Fruit fly (Drosophila melanogaster): Measurements from ENCODE around the gene CG12229.
A peak's percentile ranks its signal among the peaks of the same experiment; 100 is the strongest.

DNA sequence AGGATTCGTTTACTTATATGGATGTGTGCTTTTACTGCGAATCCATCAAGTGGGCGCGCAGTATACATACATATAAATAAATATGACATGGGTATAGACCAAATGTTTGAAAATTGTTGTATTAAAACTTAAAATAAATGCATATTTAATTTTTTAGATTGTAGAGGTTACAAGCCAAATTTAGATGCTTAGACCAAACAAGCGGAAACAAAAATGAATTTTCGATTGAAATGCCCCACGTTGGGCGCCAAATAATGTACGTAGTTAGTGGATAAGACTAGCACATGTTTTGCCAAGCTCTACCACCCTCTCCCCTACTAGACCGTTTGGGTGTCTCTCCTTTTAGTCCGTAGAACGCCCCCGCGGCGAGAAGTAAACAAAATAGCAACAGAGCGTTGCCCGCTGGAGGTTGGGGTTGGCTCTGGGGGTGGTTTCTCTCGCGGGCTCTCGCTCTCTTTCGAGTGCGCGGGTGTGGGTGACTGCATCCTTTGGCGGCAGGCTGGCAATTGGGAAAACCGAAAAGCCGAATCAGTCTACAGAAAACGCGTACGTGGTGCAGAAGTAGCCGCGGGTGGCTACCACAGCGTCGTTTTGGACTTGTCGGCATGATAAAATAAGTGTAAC is 2.8 kb upstream of the CG12229 start, which contains the start of gene CG18265:
- TF ChIP-seq Nf-YA (GFP tag; IDR thresholded peaks at IDR 0.05) (no peak), ems (GFP tag; optimal IDR thresholded peaks at IDR 0.05) (no peak), Nf-YC (tag; optimal IDR thresholded peaks at IDR 0.05) (no peak), CG12744 (GFP tag; optimal IDR thresholded peaks at IDR 0.05) (no peak), GATAe (GFP tag; conservative IDR thresholded peaks at IDR 0.05) (no peak), ssp (GFP tag; IDR thresholded peaks at IDR 0.05) (no peak), Deaf1 (tag; optimal IDR thresholded peaks at IDR 0.05) (peak; percentile 49), CG3847 (GFP tag; IDR thresholded peaks at IDR 0.05) (no peak), CG8290 (GFP tag; optimal IDR thresholded peaks at IDR 0.05) (no peak), CG8290 (tag; optimal IDR thresholded peaks at IDR 0.05) (peak in 1 of 2 experiments; percentile 5), C15 (GFP tag; IDR thresholded peaks at IDR 0.05) (no peak), peb (GFP tag; IDR thresholded peaks at IDR 0.05) (no peak), Xbp1 (GFP tag; optimal IDR thresholded peaks at IDR 0.05) (no peak)
